Fruit fly (Drosophila melanogaster) whole organism, embryonic: ENCODE data around the gene LysD.

Experiments
- C15 ChIP-seq: fragments of 200-800 bp; sonication (Bioruptor generic); IDR thresholded peaks from 3 replicates; pipeline ENCODE4 v1.3.6; 2022; ENCODE audit warnings: missing biosample characterization, missing genetic modification characterization
- CG10543 ChIP-seq: fragments of 200-800 bp; sonication (Bioruptor generic); optimal IDR thresholded peaks from 3 replicates; lab custom pipeline; 2017; ENCODE audit warnings: missing biosample characterization, mild to moderate bottlenecking, missing genetic modification characterization, moderate library complexity
- CG12659 ChIP-seq: fragments of 200-800 bp; sonication (Bioruptor generic); optimal IDR thresholded peaks from 3 replicates; lab custom pipeline; 2017; ENCODE audit warnings: mild to moderate bottlenecking, missing biosample characterization, missing genetic modification reagents, missing genetic modification characterization
- CG13424 ChIP-seq: fragments of 200-800 bp; sonication (Bioruptor generic); optimal IDR thresholded peaks from 2 replicates; lab custom pipeline; 2019; ENCODE audit warnings: missing biosample characterization, mild to moderate bottlenecking, missing genetic modification characterization, moderate library complexity
- CG14050 ChIP-seq: fragments of 200-800 bp; sonication (Bioruptor generic); IDR thresholded peaks from 3 replicates; pipeline ENCODE4 v1.3.6; 2022; ENCODE audit warnings: missing biosample characterization, missing genetic modification characterization
- CG16815 ChIP-seq: fragments of 200-800 bp; sonication (Bioruptor generic); optimal IDR thresholded peaks from 3 replicates; lab custom pipeline; 2017; ENCODE audit warnings: missing biosample characterization, mild to moderate bottlenecking, missing genetic modification characterization
- CG17802 ChIP-seq: fragments of 200-800 bp; sonication (Bioruptor generic); optimal IDR thresholded peaks from 2 replicates; lab custom pipeline; 2018; ENCODE audit warnings: missing biosample characterization, mild to moderate bottlenecking, missing genetic modification characterization, moderate library complexity
- CG18619 ChIP-seq: fragments of 200-800 bp; sonication (Bioruptor generic); optimal IDR thresholded peaks from 3 replicates; lab custom pipeline; 2017; ENCODE audit warnings: missing biosample characterization, mild to moderate bottlenecking, missing genetic modification characterization
- CG2678 ChIP-seq: fragments of 200-800 bp; sonication (Bioruptor generic); optimal IDR thresholded peaks from 3 replicates; lab custom pipeline; 2019; ENCODE audit warnings: missing biosample characterization, mild to moderate bottlenecking, missing genetic modification characterization, moderate library complexity
- CG2712 ChIP-seq: fragments of 200-800 bp; optimal IDR thresholded peaks from 3 replicates; lab custom pipeline; 2019; ENCODE audit warnings: missing biosample characterization, mild to moderate bottlenecking, missing genetic modification characterization, moderate library complexity
- CG30431 ChIP-seq: fragments of 200-800 bp; sonication (Bioruptor generic); optimal IDR thresholded peaks from 2 replicates; lab custom pipeline; 2017; ENCODE audit warnings: missing biosample characterization, missing genetic modification characterization
- CG3065 ChIP-seq: fragments of 200-800 bp; sonication (Bioruptor generic); optimal IDR thresholded peaks from 2 replicates; lab custom pipeline; 2016; ENCODE audit warnings: missing biosample characterization, missing genetic modification characterization
- CG4282 ChIP-seq: fragments of 200-800 bp; sonication (Bioruptor generic); optimal IDR thresholded peaks from 2 replicates; lab custom pipeline; 2016; ENCODE audit warnings: missing biosample characterization, missing genetic modification characterization
- CG4730 ChIP-seq: fragments of 200-800 bp; sonication (Bioruptor generic); IDR thresholded peaks from 2 replicates; pipeline ENCODE4 v1.3.6; 2022; ENCODE audit warnings: missing biosample characterization, missing genetic modification characterization
- CG4820 ChIP-seq: fragments of 200-800 bp; sonication (Bioruptor generic); optimal IDR thresholded peaks from 3 replicates; lab custom pipeline; 2016; ENCODE audit warnings: missing biosample characterization, missing genetic modification characterization
- CG7556 ChIP-seq: fragments of 200-800 bp; sonication (Bioruptor generic); optimal IDR thresholded peaks from 2 replicates; lab custom pipeline; 2017; ENCODE audit warnings: missing biosample characterization, mild to moderate bottlenecking, missing genetic modification characterization
- CG9876 ChIP-seq: fragments of 200-800 bp; sonication (Bioruptor generic); optimal IDR thresholded peaks from 2 replicates; lab custom pipeline; 2016; ENCODE audit warnings: missing biosample characterization, missing genetic modification characterization
- Chrac-16 ChIP-seq: fragments of 200-800 bp; sonication (Bioruptor generic); optimal IDR thresholded peaks from 3 replicates; lab custom pipeline; 2016; ENCODE audit warnings: missing biosample characterization, missing genetic modification characterization
- D19B ChIP-seq: fragments of 200-800 bp; sonication (Bioruptor generic); optimal IDR thresholded peaks from 2 replicates; lab custom pipeline; 2017; ENCODE audit warnings: missing biosample characterization, mild to moderate bottlenecking, missing genetic modification characterization
- Deaf1 ChIP-seq: fragments of 200-800 bp; optimal IDR thresholded peaks from 3 replicates; lab custom pipeline; 2019; ENCODE audit warnings: missing biosample characterization, mild to moderate bottlenecking, missing genetic modification characterization, moderate library complexity
- Dek ChIP-seq: fragments of 200-800 bp; sonication (Bioruptor generic); optimal IDR thresholded peaks from 3 replicates; lab custom pipeline; 2019; ENCODE audit warnings: missing biosample characterization, mild to moderate bottlenecking, missing genetic modification characterization, moderate library complexity
- Doc2 ChIP-seq: fragments of 200-800 bp; sonication (Bioruptor generic); IDR thresholded peaks from 2 replicates; pipeline ENCODE4 v1.3.6; 2022; ENCODE audit warnings: missing biosample characterization, missing genetic modification characterization
- Doc3 ChIP-seq: fragments of 200-800 bp; sonication (Bioruptor generic); IDR thresholded peaks from 3 replicates; pipeline ENCODE4 v1.3.6; 2022; ENCODE audit warnings: missing biosample characterization, missing genetic modification characterization; ENCODE audit not compliant: partially characterized antibody
- H2.0 ChIP-seq: fragments of 200-800 bp; sonication (Bioruptor generic); IDR thresholded peaks from 2 replicates; pipeline ENCODE4 v1.3.6; 2022; ENCODE audit warnings: missing biosample characterization, missing genetic modification characterization
- HmgZ ChIP-seq: fragments of 200-800 bp; sonication (Bioruptor generic); optimal IDR thresholded peaks from 2 replicates; lab custom pipeline; 2018; ENCODE audit warnings: missing biosample characterization, mild to moderate bottlenecking, missing genetic modification characterization
- Hr51 ChIP-seq, 2 experiments: fragments of 200-800 bp; sonication (Bioruptor generic); optimal IDR thresholded peaks; 2 replicates in 1 of 2; 3 replicates in 1 of 2; lab custom pipeline; 2016 to 2018; ENCODE audit warnings: missing biosample characterization in 2 of 2, missing genetic modification characterization in 2 of 2, mild to moderate bottlenecking in 1 of 2, moderate library complexity in 1 of 2
- Lhr ChIP-seq: fragments of 200-800 bp; sonication (Bioruptor generic); optimal IDR thresholded peaks from 3 replicates; lab custom pipeline; 2017; ENCODE audit warnings: mild to moderate bottlenecking, missing biosample characterization, missing genetic modification reagents, missing genetic modification characterization
- Med ChIP-seq: fragments of 200-800 bp; sonication (Bioruptor generic); peaks from one replicate; lab custom pipeline; 2016; ENCODE audit warnings: missing biosample characterization, missing genetic modification characterization, mild to moderate bottlenecking, inconsistent platforms, moderate library complexity
- NC2α ChIP-seq: fragments of 200-800 bp; sonication (Bioruptor generic); optimal IDR thresholded peaks from 2 replicates; lab custom pipeline; 2016; ENCODE audit warnings: missing biosample characterization, missing genetic modification characterization
- Nf-YB ChIP-seq: fragments of 200-800 bp; sonication (Bioruptor generic); optimal IDR thresholded peaks from 3 replicates; lab custom pipeline; 2019; ENCODE audit warnings: missing biosample characterization, mild to moderate bottlenecking, missing genetic modification characterization, moderate library complexity
- Optix ChIP-seq: fragments of 200-800 bp; sonication (Bioruptor generic); IDR thresholded peaks from 3 replicates; pipeline ENCODE4 v1.3.6; 2022; ENCODE audit warnings: missing biosample characterization, missing genetic modification characterization
- Stat92E ChIP-seq, 3 experiments: fragments of >200 bp in 2 of 3; fragments of 200-800 bp in 1 of 3; sonication (Bioruptor generic) in 1 of 3; optimal IDR thresholded peaks; 2 replicates each; lab custom pipeline; 2017 to 2019; ENCODE audit warnings: missing biosample characterization in 3 of 3, missing genetic modification characterization in 3 of 3, mild to moderate bottlenecking in 1 of 3, moderate library complexity in 1 of 3
- ato ChIP-seq: fragments of 200-800 bp; sonication (Bioruptor generic); IDR thresholded peaks from 2 replicates; pipeline ENCODE4 v1.3.6; 2022; ENCODE audit warnings: missing biosample characterization, missing genetic modification characterization; ENCODE audit not compliant: partially characterized antibody
- bigmax ChIP-seq: fragments of 200-800 bp; sonication (Bioruptor generic); optimal IDR thresholded peaks from 2 replicates; lab custom pipeline; 2018; ENCODE audit warnings: missing biosample characterization, mild to moderate bottlenecking, missing genetic modification characterization
- caup ChIP-seq: fragments of 200-800 bp; sonication (Bioruptor generic); optimal IDR thresholded peaks from 3 replicates; lab custom pipeline; 2017; ENCODE audit warnings: missing biosample characterization, mild to moderate bottlenecking, missing genetic modification characterization, moderate library complexity; ENCODE audit not compliant: severe bottlenecking
- chm ChIP-seq: fragments of 200-800 bp; sonication (Bioruptor generic); IDR thresholded peaks from 2 replicates; pipeline ENCODE4 v1.3.6; 2022; ENCODE audit warnings: missing biosample characterization, missing genetic modification characterization
- esg ChIP-seq: fragments of 200-800 bp; sonication (Bioruptor generic); conservative IDR thresholded peaks from 2 replicates; pipeline ENCODE4 v1.3.6; 2022; ENCODE audit warnings: missing biosample characterization, missing genetic modification characterization
- ewg ChIP-seq: fragments of 200-800 bp; sonication (Bioruptor generic); optimal IDR thresholded peaks from 3 replicates; lab custom pipeline; 2017; ENCODE audit warnings: mild to moderate bottlenecking, missing biosample characterization, missing genetic modification reagents, missing genetic modification characterization
- ftz-f1 ChIP-seq: fragments of 200-800 bp; sonication (Bioruptor generic); optimal IDR thresholded peaks from 2 replicates; lab custom pipeline; 2016; ENCODE audit warnings: missing biosample characterization, missing genetic modification characterization
- fu2 ChIP-seq: fragments of 200-800 bp; sonication (Bioruptor generic); optimal IDR thresholded peaks from 2 replicates; lab custom pipeline; 2016; ENCODE audit warnings: missing biosample characterization, missing genetic modification characterization
- gsb-n ChIP-seq: fragments of 200-800 bp; sonication (Bioruptor generic); optimal IDR thresholded peaks from 3 replicates; lab custom pipeline; 2018; ENCODE audit warnings: missing biosample characterization, mild to moderate bottlenecking, missing genetic modification characterization
- lab ChIP-seq: fragments of 200-800 bp; sonication (Bioruptor generic); optimal IDR thresholded peaks from 3 replicates; lab custom pipeline; 2017; ENCODE audit warnings: missing biosample characterization, missing genetic modification characterization, mild to moderate bottlenecking, moderate library complexity, missing genetic modification reagents
- nerfin-2 ChIP-seq: fragments of 200-800 bp; sonication (Bioruptor generic); IDR thresholded peaks from 2 replicates; pipeline ENCODE4 v1.3.6; 2022; ENCODE audit warnings: missing biosample characterization, missing genetic modification characterization; ENCODE audit not compliant: partially characterized antibody
- otp ChIP-seq: fragments of 200-800 bp; sonication (Bioruptor generic); IDR thresholded peaks from 3 replicates; pipeline ENCODE4, ENCODE4 v1.3.6; 2022; ENCODE audit warnings: missing biosample characterization, missing genetic modification characterization
- pb ChIP-seq: fragments of 200-800 bp; sonication (Bioruptor generic); optimal IDR thresholded peaks from 3 replicates; lab custom pipeline; 2016; ENCODE audit warnings: missing biosample characterization, missing genetic modification characterization
- sug ChIP-seq: fragments of 200-800 bp; optimal IDR thresholded peaks from 2 replicates; lab custom pipeline; 2019; ENCODE audit warnings: missing biosample characterization, mild to moderate bottlenecking, missing genetic modification characterization, moderate library complexity
- unc-4 ChIP-seq: fragments of 200-800 bp; sonication (Bioruptor generic); IDR thresholded peaks from 2 replicates; pipeline ENCODE4 v1.3.6; 2022; ENCODE audit warnings: missing biosample characterization, missing genetic modification characterization; ENCODE audit not compliant: partially characterized antibody
- vnd ChIP-seq: fragments of 200-800 bp; sonication (Bioruptor generic); IDR thresholded peaks from 3 replicates; pipeline ENCODE4 v1.3.6; 2022; ENCODE audit warnings: missing biosample characterization, missing genetic modification characterization; ENCODE audit not compliant: partially characterized antibody

Gene LysD

DNA sequence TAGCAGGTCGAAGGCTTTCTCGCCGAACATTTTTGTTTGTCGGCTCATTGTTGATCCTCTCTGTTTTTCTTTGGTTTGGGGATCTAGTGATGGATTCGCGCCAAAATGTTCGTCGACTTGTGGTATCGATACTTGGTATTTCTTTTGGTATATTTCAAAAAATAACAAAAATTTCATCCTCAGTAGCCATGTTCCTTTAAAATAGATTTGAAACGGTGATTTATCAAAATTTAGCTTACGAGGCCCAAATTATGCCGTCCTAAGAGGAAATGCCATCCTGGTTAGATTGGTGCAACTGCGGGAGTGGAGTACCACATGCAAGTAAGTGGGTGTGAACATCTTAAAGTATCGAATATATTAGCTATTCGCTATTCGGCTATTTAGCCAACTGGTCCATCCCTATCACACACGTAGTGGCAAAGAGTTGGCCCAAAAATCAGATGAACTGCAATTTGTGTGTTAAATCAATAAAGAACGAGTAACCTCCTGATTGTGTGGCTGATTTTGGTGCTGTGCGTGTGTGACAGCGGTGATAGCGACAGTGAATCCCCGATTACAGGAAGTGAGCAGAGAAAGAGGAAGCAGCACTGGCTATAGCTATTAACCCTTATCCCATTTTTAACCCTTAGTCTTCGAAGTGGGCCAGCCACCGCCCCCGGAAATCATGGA is 36.8 kb upstream of the LysD start, which contains the start of the genes Psf1 and Sac1 (continued):
- TF ChIP-seq CG14050 (no peak), chm (GFP tag; lab: Robert Waterston, UW) (no peak), CG30431 (GFP tag; lab: Kevin White, UChicago) (no peak), CG18619 (GFP tag; lab: Kevin White, UChicago) (no peak), vnd (GFP tag; lab: Robert Waterston, UW) (peak; percentile 82), ftz-f1 (no peak), CG16815 (GFP tag; lab: Kevin White, UChicago) (peak; percentile 5), otp (no peak), unc-4 (GFP tag; lab: Robert Waterston, UW) (peak; percentile 89), CG4282 (GFP tag; lab: Kevin White, UChicago) (no peak), Med (GFP tag; lab: Kevin White, UChicago) (peak; percentile 88), CG13424 (tag; lab: Kevin White, UChicago) (peak; percentile 57), CG4820 (peak; percentile 36), Hr51 (GFP tag; optimal IDR thresholded peaks at IDR 0.05; lab: Kevin White, UChicago) (peak in 1 of 2 experiments; percentile 29), gsb-n (tag; lab: Kevin White, UChicago) (no peak), Stat92E (GFP tag; optimal IDR thresholded peaks at IDR 0.05; lab: Kevin White, UChicago) (peak in 1 of 3 experiments; percentile 66), ewg (peak; percentile 28), HmgZ (tag; lab: Kevin White, UChicago) (peak; percentile 45), lab (peak; percentile 49), NC2α (GFP tag; lab: Kevin White, UChicago) (no peak), H2.0 (GFP tag; lab: Robert Waterston, UW) (0 out of 2 replicates have a peak, but pooled peaks have one; percentile 24), CG17802 (tag; lab: Kevin White, UChicago) (peak; percentile 74), fu2 (GFP tag; lab: Kevin White, UChicago) (peak; percentile 77), CG2712 (tag; lab: Kevin White, UChicago) (no peak), D19B (GFP tag; lab: Kevin White, UChicago) (no peak), pb (peak; percentile 4), CG2678 (peak; percentile 48), Lhr (GFP tag; lab: Kevin White, UChicago) (peak; percentile 71), C15 (GFP tag; lab: Robert Waterston, UW) (no peak), Nf-YB (GFP tag; lab: Kevin White, UChicago) (no peak), Deaf1 (tag; lab: Kevin White, UChicago) (no peak), sug (tag; lab: Kevin White, UChicago) (peak; percentile 65), esg (peak; percentile 28; the same call in 1 of the 2 replicates), Optix (GFP tag; lab: Robert Waterston, UW) (0 out of 3 replicates have a peak, but pooled peaks have one; percentile 11), CG7556 (GFP tag; lab: Kevin White, UChicago) (no peak), nerfin-2 (peak; percentile 74), caup (peak; percentile 23), CG4730 (no peak), CG10543 (GFP tag; lab: Kevin White, UChicago) (no peak), Doc2 (GFP tag; lab: Robert Waterston, UW) (no peak), Dek (tag; lab: Kevin White, UChicago) (peak; percentile 10), bigmax (GFP tag; lab: Kevin White, UChicago) (no peak), ato (peak; percentile 46; the same call in 1 of the 2 replicates), CG9876 (GFP tag; lab: Kevin White, UChicago) (peak; percentile 24), Doc3 (GFP tag; lab: Robert Waterston, UW) (peak; percentile 91), CG3065 (GFP tag; lab: Kevin White, UChicago) (peak; percentile 41), CG12659 (GFP tag; lab: Kevin White, UChicago) (peak; percentile 77), Chrac-16 (peak; percentile 51)
